Worm (Caenorhabditis elegans) whole organism, L4/young adult: ENCODE data around the gene F40A3.4.

Experiments
- W03F9.2 ChIP-seq: fragments of 150-350 bp; optimal IDR thresholded peaks from 2 replicates; lab custom pipeline; 2014; ENCODE audit warnings: missing biosample characterization, missing genetic modification characterization
- dao-5 ChIP-seq: sonication (generic microtip); optimal IDR thresholded peaks from 2 replicates; lab custom pipeline; 2016; ENCODE audit warnings: missing genotype, missing genetic modification characterization, moderate library complexity, missing compliant biosample characterization

ce11 chrV:7847687-7848086 is 27.9 kb upstream of the F40A3.4 start:
- TF ChIP-seq W03F9.2 (tag; lab: Kevin White, UChicago) (no peak), dao-5 (tag; lab: Kevin White, UChicago) (no peak)
